Worm (Caenorhabditis elegans) whole organism, L4 larva: Measurements from ENCODE around the gene F59B1.2.
A peak's percentile ranks its signal among the peaks of the same experiment; 100 is the strongest.

Experiments
- F26F4.8 ChIP-seq: fragments of 200-800 bp; sonication (Bioruptor generic); conservative IDR thresholded peaks from 2 replicates; pipeline ENCODE4 v1.3.6; 2022; ENCODE audit warnings: missing genetic modification characterization, missing compliant biosample characterization
- F44E2.7 ChIP-seq: fragments of 200-800 bp; sonication (Bioruptor generic); IDR thresholded peaks from 2 replicates; pipeline ENCODE4 v2.1.2; 2022; ENCODE audit warnings: missing genetic modification characterization, missing compliant biosample characterization
- aha-1 ChIP-seq: fragments of 150-350 bp; peaks from one replicate; lab custom pipeline; 2014; ENCODE audit warnings: missing biosample characterization, missing genetic modification characterization
- aly-2 ChIP-seq: sonication (generic microtip); optimal IDR thresholded peaks from 2 replicates; lab custom pipeline; 2018; ENCODE audit warnings: missing biosample characterization, missing genetic modification characterization
- ceh-20 ChIP-seq: fragments of 200-800 bp; sonication (Bioruptor generic); IDR thresholded peaks from 2 replicates; pipeline ENCODE4 v1.3.6; 2022; ENCODE audit warnings: missing genetic modification reagents, missing genetic modification characterization, missing compliant biosample characterization
- ceh-28 ChIP-seq: fragments of 150-350 bp; optimal IDR thresholded peaks from 2 replicates; lab custom pipeline; 2014; ENCODE audit warnings: missing biosample characterization, missing genetic modification reagents, missing genetic modification characterization
- ceh-32 ChIP-seq: sonication (generic microtip); optimal IDR thresholded peaks from 2 replicates; lab custom pipeline; 2016; ENCODE audit warnings: mild to moderate bottlenecking, missing genetic modification characterization, missing compliant biosample characterization; ENCODE audit not compliant: poor library complexity
- daf-8 ChIP-seq: fragments of 200-800 bp; sonication (Bioruptor generic); IDR thresholded peaks from 2 replicates; pipeline ENCODE4 v1.3.6; 2022; ENCODE audit warnings: missing genetic modification characterization, missing compliant biosample characterization
- dmd-6 ChIP-seq: fragments of 200-800 bp; sonication (Bioruptor generic); IDR thresholded peaks from 2 replicates; pipeline ENCODE4 v1.3.6; 2022; ENCODE audit warnings: missing genetic modification reagents, missing genetic modification characterization, missing compliant biosample characterization
- dmd-8 ChIP-seq: fragments of 200-800 bp; sonication (Bioruptor generic); IDR thresholded peaks from 2 replicates; pipeline ENCODE4 v1.3.6; 2022; ENCODE audit warnings: missing genetic modification characterization, missing compliant biosample characterization
- dmd-9 ChIP-seq: fragments of 200-800 bp; sonication (Bioruptor generic); IDR thresholded peaks from 2 replicates; pipeline ENCODE4 v1.3.6; 2022; ENCODE audit warnings: missing genetic modification reagents, missing genetic modification characterization, missing compliant biosample characterization
- egl-27 ChIP-seq: sonication (generic microtip); optimal IDR thresholded peaks from 3 replicates; lab custom pipeline; 2017; ENCODE audit warnings: missing biosample characterization, missing genetic modification reagents, missing genetic modification characterization
- fkh-10 ChIP-seq: fragments of 150-350 bp; optimal IDR thresholded peaks from 2 replicates; lab custom pipeline; 2014; ENCODE audit warnings: missing biosample characterization, missing genetic modification reagents, missing genetic modification characterization
- fos-1 ChIP-seq: fragments of 150-350 bp; optimal IDR thresholded peaks from 2 replicates; lab custom pipeline; 2014; ENCODE audit warnings: missing biosample characterization, missing genetic modification characterization
- hlh-30 ChIP-seq: sonication (generic microtip); optimal IDR thresholded peaks from 2 replicates; lab custom pipeline; 2017; ENCODE audit warnings: antibody characterized with exemption, mild to moderate bottlenecking, missing genetic modification characterization, missing compliant biosample characterization; ENCODE audit not compliant: insufficient read depth
- lim-7 ChIP-seq: fragments of 200-800 bp; sonication (Bioruptor generic); IDR thresholded peaks from 2 replicates; pipeline ENCODE4 v1.3.6; 2022; ENCODE audit warnings: missing genetic modification characterization, missing compliant biosample characterization
- lin-13 ChIP-seq: fragments of 150-350 bp; optimal IDR thresholded peaks from 2 replicates; lab custom pipeline; 2014; ENCODE audit warnings: missing biosample characterization, missing genetic modification reagents, missing genetic modification characterization
- lin-29 ChIP-seq: fragments of 200-800 bp; sonication (Bioruptor generic); IDR thresholded peaks from 2 replicates; pipeline ENCODE4 v1.3.6; 2022; ENCODE audit warnings: missing genetic modification reagents, missing genetic modification characterization, missing compliant biosample characterization
- lin-39 ChIP-seq: fragments of 150-350 bp; optimal IDR thresholded peaks from 2 replicates; lab custom pipeline; 2014; ENCODE audit warnings: missing biosample characterization, missing genetic modification reagents, missing genetic modification characterization
- lir-3 ChIP-seq: sonication (generic microtip); optimal IDR thresholded peaks from 2 replicates; lab custom pipeline; 2016; ENCODE audit warnings: mild to moderate bottlenecking, missing genetic modification characterization, missing compliant biosample characterization
- lsy-2 ChIP-seq, 2 experiments: fragments of 150-350 bp in 1 of 2; sonication (generic microtip) in 1 of 2; optimal IDR thresholded peaks; 2 replicates each; lab custom pipeline; 2014 to 2017; ENCODE audit warnings: missing biosample characterization in 2 of 2, missing genetic modification characterization in 2 of 2
- madf-9 ChIP-seq: fragments of 200-800 bp; sonication (Bioruptor generic); conservative IDR thresholded peaks from 2 replicates; pipeline ENCODE4 v1.3.6; 2022; ENCODE audit warnings: missing genetic modification reagents, missing genetic modification characterization, missing compliant biosample characterization
- mdl-1 ChIP-seq, 2 experiments: fragments of 150-350 bp in 1 of 2; sonication (generic microtip) in 1 of 2; optimal IDR thresholded peaks; 2 replicates each; lab custom pipeline; 2014 to 2017; ENCODE audit warnings: missing biosample characterization in 2 of 2, missing genetic modification characterization in 2 of 2
- mep-1 ChIP-seq: fragments of 150-350 bp; sonication (generic microtip); optimal IDR thresholded peaks from 3 replicates; lab custom pipeline; 2014; ENCODE audit warnings: missing biosample characterization, missing genetic modification characterization
- mes-2 ChIP-seq: sonication (generic microtip); optimal IDR thresholded peaks from 2 replicates; lab custom pipeline; 2016; ENCODE audit warnings: missing genotype, mild to moderate bottlenecking, missing genetic modification characterization, missing compliant biosample characterization; ENCODE audit not compliant: poor library complexity, severe bottlenecking
- mxl-2 ChIP-seq: fragments of 200-800 bp; sonication (Bioruptor generic); conservative IDR thresholded peaks from 2 replicates; pipeline ENCODE4 v1.3.6; 2022; ENCODE audit warnings: missing genetic modification reagents, missing genetic modification characterization, missing compliant biosample characterization
- mxl-3 ChIP-seq: fragments of 200-800 bp; sonication (Bioruptor generic); optimal IDR thresholded peaks from 2 replicates; lab custom pipeline; 2018; ENCODE audit warnings: mild to moderate bottlenecking, missing genetic modification characterization, missing compliant biosample characterization
- nhr-10 ChIP-seq: fragments of 150-350 bp; optimal IDR thresholded peaks from 2 replicates; lab custom pipeline; 2014; ENCODE audit warnings: missing biosample characterization, missing genetic modification characterization
- nhr-25 ChIP-seq: sonication (generic microtip); optimal IDR thresholded peaks from 2 replicates; lab custom pipeline; 2017; ENCODE audit warnings: missing genetic modification characterization, mild to moderate bottlenecking, missing compliant biosample characterization, antibody characterized with exemption, moderate library complexity, borderline replicate concordance; ENCODE audit not compliant: insufficient read depth
- nhr-28 ChIP-seq: fragments of 150-350 bp; optimal IDR thresholded peaks from 2 replicates; lab custom pipeline; 2014; ENCODE audit warnings: missing biosample characterization, missing genetic modification characterization
- nhr-42 ChIP-seq: fragments of 200-800 bp; sonication (Bioruptor generic); IDR thresholded peaks from 2 replicates; pipeline ENCODE4 v1.3.6; 2022; ENCODE audit warnings: missing genetic modification characterization, missing compliant biosample characterization
- nhr-76 ChIP-seq: fragments of 150-350 bp; optimal IDR thresholded peaks from 2 replicates; lab custom pipeline; 2014; ENCODE audit warnings: missing biosample characterization, missing genetic modification characterization
- rbr-2 ChIP-seq: sonication (generic microtip); optimal IDR thresholded peaks from 2 replicates; lab custom pipeline; 2016; ENCODE audit warnings: missing genotype, missing genetic modification characterization, missing compliant biosample characterization
- set-16 ChIP-seq: fragments of 200-800 bp; sonication (Bioruptor generic); IDR thresholded peaks from 2 replicates; pipeline ENCODE4 v1.3.6; 2022; ENCODE audit warnings: missing genetic modification reagents, missing genetic modification characterization, missing compliant biosample characterization
- spr-3 ChIP-seq: fragments of 200-800 bp; sonication (Bioruptor generic); optimal IDR thresholded peaks from 2 replicates; lab custom pipeline; 2018; ENCODE audit warnings: mild to moderate bottlenecking, missing genetic modification characterization, missing compliant biosample characterization
- tag-97 ChIP-seq: fragments of 200-800 bp; sonication (Bioruptor generic); IDR thresholded peaks from 2 replicates; pipeline ENCODE4 v1.3.6; 2022; ENCODE audit warnings: missing genetic modification characterization, missing compliant biosample characterization
- unc-130 ChIP-seq: sonication (generic microtip); optimal IDR thresholded peaks from 2 replicates; lab custom pipeline; 2016; ENCODE audit warnings: missing genetic modification reagents, missing genetic modification characterization, missing compliant biosample characterization
- unc-62 ChIP-seq, 3 experiments: fragments of 150-350 bp in 1 of 3; sonication (generic microtip); optimal IDR thresholded peaks in 2 of 3; peaks in 1 of 3; 1 replicate in 1 of 3; 2 replicates in 2 of 3; lab custom pipeline; 2014 to 2017; ENCODE audit warnings: missing biosample characterization in 3 of 3, missing genetic modification characterization in 3 of 3, missing genetic modification reagents in 3 of 3, missing genotype in 1 of 3
- zag-1 ChIP-seq: fragments of 150-350 bp; optimal IDR thresholded peaks from 2 replicates; lab custom pipeline; 2014; ENCODE audit warnings: missing biosample characterization, missing genetic modification characterization
- zfp-2 ChIP-seq: sonication (generic microtip); optimal IDR thresholded peaks from 2 replicates; lab custom pipeline; 2016; ENCODE audit warnings: mild to moderate bottlenecking, missing genetic modification characterization, missing compliant biosample characterization
- ztf-11 ChIP-seq: fragments of 150-350 bp; optimal IDR thresholded peaks from 2 replicates; lab custom pipeline; 2014; ENCODE audit warnings: missing biosample characterization, missing genetic modification characterization

F59B1.2 gene

DNA sequence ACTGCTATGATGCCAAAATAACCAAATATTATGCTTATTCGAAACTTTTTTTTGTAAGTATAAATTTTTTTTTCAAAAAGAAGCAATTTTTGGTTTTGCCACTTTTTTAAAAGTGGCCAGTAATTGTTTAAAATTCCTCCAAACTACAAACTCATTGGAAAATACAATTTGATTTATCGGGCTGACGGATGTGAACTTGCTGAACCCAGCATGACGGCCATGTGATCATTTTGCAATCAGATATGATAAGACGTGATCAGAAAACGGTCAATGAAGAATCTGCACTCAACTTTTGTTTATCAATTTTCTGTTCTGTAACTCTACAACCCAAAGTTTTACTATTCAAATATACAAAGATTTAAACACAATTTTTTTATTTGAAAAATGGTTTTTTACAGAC, 26.8 kb upstream of the F59B1.2 start:
- peak; percentile 7 for TF ChIP-seq hlh-30 (tag; lab: Kevin White, UChicago)
- TF ChIP-seq nhr-28 (tag; lab: Kevin White, UChicago) = peak; percentile 80
- TF ChIP-seq lin-29 (GFP tag; lab: Robert Waterston, UW) = no peak

DNA sequence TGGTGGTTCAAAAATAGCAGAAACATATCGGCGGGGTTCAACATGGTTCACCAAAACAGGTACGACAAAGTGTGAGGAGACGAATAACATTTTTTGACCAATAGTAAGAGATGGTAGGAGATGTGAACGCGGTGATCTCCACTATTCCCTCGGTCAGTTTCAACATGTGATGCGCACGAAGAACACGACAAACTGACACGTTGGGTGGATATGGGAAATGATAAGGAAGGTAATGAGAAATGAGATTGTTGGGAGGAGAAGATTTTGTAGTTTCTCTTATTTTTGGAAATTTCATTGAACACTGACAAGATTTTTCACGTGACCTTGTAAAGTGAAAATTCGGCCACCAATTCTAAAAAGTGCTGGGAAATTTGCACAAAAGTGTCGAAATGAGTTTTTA, 22.4 kb upstream of the F59B1.2 start:
- TF ChIP-seq zfp-2 (tag; lab: Kevin White, UChicago) (no peak), mxl-2 (GFP tag; lab: Robert Waterston, UW) (no peak), hlh-30 (tag; lab: Kevin White, UChicago) (peak; percentile 35), dmd-6 (peak; percentile 64), nhr-28 (tag; lab: Kevin White, UChicago) (peak; percentile 93), mdl-1 (tag; optimal IDR thresholded peaks at IDR 0.05; lab: Kevin White, UChicago) (peak in 1 of 2 experiments; percentile 40), mxl-3 (GFP tag; lab: Kevin White, UChicago) (peak; percentile 81)

DNA sequence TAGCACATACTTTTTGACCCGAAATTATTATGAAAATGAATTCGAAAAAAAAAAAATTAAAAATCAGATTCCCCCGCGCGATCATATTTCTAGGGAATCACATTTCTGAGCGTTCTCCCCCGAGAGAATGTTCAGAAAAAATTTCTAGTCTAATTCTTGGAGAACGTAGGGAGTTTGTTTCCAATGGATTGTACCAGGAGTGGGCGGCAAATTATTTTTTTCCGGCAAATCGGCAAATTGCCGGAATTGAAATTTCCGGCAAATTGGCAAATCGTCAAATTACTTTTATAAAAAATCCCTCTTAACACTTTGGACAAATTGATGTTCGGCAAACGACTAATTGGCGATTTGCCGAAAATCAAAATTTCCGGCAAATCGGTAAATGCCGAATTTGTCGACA, 21.5 kb upstream of the F59B1.2 start, which contains the start of gene T22F3.10:
TSS of gene T22F3.10 (minus strand) at position 101 of the 400 bp plus-strand sequence.
- TF ChIP-seq nhr-42 (no peak), lim-7 (GFP tag; lab: Robert Waterston, UW) (no peak), lir-3 (tag; lab: Kevin White, UChicago) (no peak), unc-130 (GFP tag; lab: Kevin White, UChicago) (no peak), ztf-11 (tag; lab: Kevin White, UChicago) (no peak), unc-62 (GFP tag; optimal IDR thresholded peaks at IDR 0.05 in 1 of 2; lab: Kevin White, UChicago) (no peak), unc-62 (tag; optimal IDR thresholded peaks at IDR 0.05; lab: Kevin White, UChicago) (no peak), ceh-20 (GFP tag; lab: Robert Waterston, UW) (no peak), lin-13 (GFP tag; lab: Kevin White, UChicago) (no peak), dmd-9 (no peak), ceh-32 (tag; lab: Kevin White, UChicago) (no peak), tag-97 (GFP tag; lab: Robert Waterston, UW) (no peak), spr-3 (GFP tag; lab: Kevin White, UChicago) (no peak)

DNA sequence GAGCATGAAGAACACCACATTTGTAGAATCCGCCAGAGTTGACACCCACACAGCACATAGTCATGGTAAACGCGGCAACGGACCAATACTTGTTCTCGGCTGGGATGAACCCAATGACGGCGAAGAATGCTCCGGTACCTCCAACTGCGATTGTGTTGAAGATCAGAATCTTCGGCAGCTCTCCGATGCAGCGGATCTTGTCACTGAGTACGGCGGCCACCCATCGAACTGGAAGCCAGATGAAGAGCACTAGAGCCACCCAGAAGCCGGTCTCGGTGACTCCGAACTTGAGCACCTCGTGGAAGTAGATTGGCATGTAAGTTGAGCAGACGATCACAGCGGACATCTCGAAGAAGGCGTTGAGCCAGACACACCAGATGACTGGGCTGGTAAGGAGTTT, 20.1 kb upstream of the F59B1.2 start:
- peak in 1 of 2 experiments; percentile 13 for TF ChIP-seq unc-62 (GFP tag; optimal IDR thresholded peaks at IDR 0.05 in 1 of 2; lab: Kevin White, UChicago)
- TF ChIP-seq unc-62 (tag; optimal IDR thresholded peaks at IDR 0.05; lab: Kevin White, UChicago) = no peak
- peak; percentile 61 for TF ChIP-seq set-16 (GFP tag; lab: Robert Waterston, UW)
- TF ChIP-seq ceh-28 (tag; lab: Kevin White, UChicago) = no peak
- TF ChIP-seq egl-27 (tag; lab: Kevin White, UChicago) = no peak
- no peak for TF ChIP-seq nhr-76 (tag; lab: Kevin White, UChicago)
- TF ChIP-seq F26F4.8 (GFP tag; lab: Robert Waterston, UW) = no peak
- no peak for TF ChIP-seq aly-2 (tag; lab: Kevin White, UChicago)
- no peak for TF ChIP-seq mes-2
- TF ChIP-seq mep-1 = no peak

DNA sequence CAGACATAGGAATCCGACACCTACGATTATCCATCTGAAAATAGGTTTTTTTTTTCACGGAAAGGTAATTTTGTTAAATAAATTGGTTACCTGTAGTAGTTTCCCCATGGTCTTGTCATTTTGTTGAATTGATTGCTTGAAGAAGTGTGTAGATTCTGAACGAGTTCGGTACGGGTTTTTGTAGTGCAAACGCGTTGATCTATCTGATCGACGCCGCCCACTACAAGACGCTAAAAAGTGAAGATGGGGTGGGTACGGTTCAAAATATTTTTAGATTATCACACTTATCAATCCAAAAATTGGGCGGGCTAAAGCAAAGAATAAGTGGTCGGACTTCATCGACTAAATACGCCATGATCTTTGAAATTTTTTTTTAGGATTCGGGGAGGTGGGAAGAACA, 18.7 kb upstream of the F59B1.2 start, which contains the start of gene T22F3.11:
TSS of gene T22F3.11 (minus strand) at position 157 of the 400 bp plus-strand sequence.
- TF ChIP-seq fkh-10 (GFP tag; lab: Kevin White, UChicago) = no peak
- TF ChIP-seq aha-1 (tag; lab: Kevin White, UChicago) = peak; percentile 56
- TF ChIP-seq nhr-28 (tag; lab: Kevin White, UChicago) = peak; percentile 78

DNA sequence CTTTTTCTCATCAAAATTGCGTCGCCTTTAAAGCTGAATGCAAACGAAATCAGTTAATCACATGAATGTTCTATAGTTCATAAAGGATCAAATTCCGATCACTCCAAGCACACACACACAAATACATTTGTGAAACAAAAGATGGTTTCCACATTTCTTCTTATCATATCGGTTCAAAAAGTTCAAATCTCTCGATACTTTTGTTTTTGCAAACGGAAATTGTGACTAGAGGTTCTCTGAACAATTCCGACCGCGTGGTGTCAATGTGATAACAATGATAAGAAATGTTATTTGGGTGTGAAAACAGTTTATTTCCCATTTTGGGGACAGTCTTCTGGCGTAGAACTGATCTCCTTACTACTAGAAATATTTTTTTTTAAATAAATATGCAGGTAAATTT, 16.3 kb upstream of the F59B1.2 start:
- TF ChIP-seq daf-8 (GFP tag; lab: Robert Waterston, UW) (no peak), lin-13 (GFP tag; lab: Kevin White, UChicago) (no peak), mxl-3 (GFP tag; lab: Kevin White, UChicago) (peak; percentile 33), fos-1 (tag; lab: Kevin White, UChicago) (no peak), dmd-8 (no peak), nhr-25 (tag; lab: Kevin White, UChicago) (no peak), nhr-10 (tag; lab: Kevin White, UChicago) (no peak), lim-7 (GFP tag; lab: Robert Waterston, UW) (no peak), F26F4.8 (GFP tag; lab: Robert Waterston, UW) (no peak), lin-39 (tag; lab: Kevin White, UChicago) (no peak), madf-9 (no peak), dmd-6 (0 out of 2 replicates have a peak, but pooled peaks have one; percentile 17), tag-97 (GFP tag; lab: Robert Waterston, UW) (no peak), F44E2.7 (GFP tag; lab: Robert Waterston, UW) (no peak), lsy-2 (tag; optimal IDR thresholded peaks at IDR 0.05; lab: Kevin White, UChicago) (no peak), rbr-2 (no peak), zag-1 (tag; lab: Kevin White, UChicago) (no peak)
